Fruit fly (Drosophila melanogaster): ENCODE data around the gene kirre.

kirre gene

DNA sequence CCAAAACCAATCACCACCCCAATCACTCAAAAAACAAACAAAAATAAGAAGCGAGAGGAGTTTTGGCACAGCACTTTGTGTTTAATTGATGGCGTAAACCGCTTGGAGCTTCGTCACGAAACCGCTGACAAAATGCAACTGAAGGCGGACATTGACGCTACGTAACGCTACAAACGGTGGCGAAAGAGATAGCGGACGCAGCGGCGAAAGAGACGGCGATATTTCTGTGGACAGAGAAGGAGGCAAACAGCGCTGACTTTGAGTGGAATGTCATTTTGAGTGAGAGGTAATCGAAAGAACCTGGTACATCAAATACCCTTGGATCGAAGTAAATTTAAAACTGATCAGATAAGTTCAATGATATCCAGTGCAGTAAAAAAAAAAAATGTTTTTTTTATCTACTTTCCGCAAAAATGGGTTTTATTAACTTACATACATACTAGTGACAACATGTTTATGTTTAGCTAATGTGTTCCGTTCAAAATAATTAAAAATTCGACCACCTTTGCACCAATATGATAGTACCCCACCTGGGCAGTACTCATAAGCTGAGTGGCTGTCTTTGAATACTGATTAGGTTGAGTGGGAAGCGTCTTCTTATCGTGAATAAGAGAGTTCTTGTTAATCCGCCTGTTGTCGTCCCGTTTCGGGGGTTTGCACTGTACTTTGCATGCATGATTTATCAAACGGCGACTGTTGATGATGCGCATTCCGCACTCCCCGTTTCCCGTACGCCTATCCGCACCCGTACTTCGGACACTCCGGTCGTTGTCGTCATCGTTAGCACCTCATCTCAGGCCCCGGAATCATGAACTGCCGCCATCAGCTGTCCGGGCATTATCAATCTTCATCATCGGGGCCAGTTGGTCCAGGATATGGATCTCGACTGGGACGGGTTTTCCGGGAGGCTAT lies 56.4 kb downstream of the kirre start, which contains the start of gene w:
Gene w, minus strand, starts transcription at position 122 of the 912 bp plus-strand sequence.
- no peak for TF ChIP-seq CTCF (optimal IDR thresholded peaks at IDR 0.05)
- no peak for TF ChIP-seq CG8478 (optimal IDR thresholded peaks at IDR 0.05)

DNA sequence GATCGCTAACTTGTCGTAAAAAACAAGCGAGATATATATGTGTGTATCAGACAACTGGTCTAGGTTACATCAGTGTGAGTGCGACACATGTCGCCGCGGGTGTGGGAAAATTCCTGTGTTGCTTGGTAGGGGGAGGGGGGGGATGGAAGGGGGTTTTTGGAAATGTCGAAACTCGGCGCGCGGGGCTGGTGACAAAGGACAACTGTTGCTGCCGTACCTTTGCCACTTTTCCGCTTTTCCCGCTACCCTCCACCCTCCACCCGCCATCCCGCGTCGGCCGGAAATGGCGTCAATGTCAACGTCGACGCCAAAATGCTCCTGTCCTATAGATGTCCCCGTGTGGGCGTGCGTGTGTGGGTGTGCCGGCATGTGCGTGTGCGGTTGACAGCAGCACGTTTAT lies 62.8 kb downstream of the kirre start:
- no peak for TF ChIP-seq CG8478 (optimal IDR thresholded peaks at IDR 0.05)

DNA sequence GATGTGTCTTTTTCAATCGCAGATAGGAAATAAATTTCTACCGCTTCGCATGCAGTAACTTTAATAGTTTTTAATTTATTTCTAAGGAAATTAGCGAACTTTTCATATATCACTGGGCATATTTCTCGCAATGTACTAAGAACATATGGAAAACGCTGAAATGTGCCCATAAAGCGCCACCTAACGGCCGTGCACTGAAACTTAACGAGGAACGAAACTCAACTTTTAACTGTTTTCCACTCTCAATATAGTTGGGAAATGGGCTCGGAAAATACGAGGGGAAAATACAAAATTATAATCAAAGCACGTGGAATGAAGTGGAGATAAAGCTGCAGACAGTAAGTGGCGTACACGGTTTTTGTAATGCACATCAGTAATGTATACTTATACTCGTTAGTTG lies 63.6 kb downstream of the kirre start:
- peak; percentile 56 to 73 for TF ChIP-seq CTCF (optimal IDR thresholded peaks at IDR 0.05)
- TF ChIP-seq CG8478 (optimal IDR thresholded peaks at IDR 0.05), result no peak

DNA sequence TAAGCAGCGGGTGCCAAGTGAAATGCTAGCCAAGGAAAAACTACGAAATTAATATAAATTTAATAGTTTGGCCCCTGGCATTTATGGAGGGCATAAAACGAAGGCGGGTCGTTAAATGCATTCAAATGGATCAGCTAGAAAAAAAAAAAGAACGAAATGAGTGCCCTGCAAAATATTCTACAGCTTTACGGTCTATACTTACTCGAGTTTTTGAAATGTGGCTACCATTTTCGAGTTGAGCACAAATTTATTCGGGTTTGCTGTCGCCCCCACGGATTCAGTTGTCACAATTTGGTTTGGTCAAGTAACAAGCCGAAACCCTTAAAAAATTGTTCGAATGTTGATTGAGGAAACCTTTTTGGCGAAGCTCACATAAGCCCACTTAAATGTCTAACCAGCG lies 69.4 kb downstream of the kirre start, which contains the start of gene CG12498:
Gene CG12498, plus strand, starts transcription at position 301 of the 400 bp plus-strand sequence.
- TF ChIP-seq CG8478 (optimal IDR thresholded peaks at IDR 0.05) (no peak), CTCF (optimal IDR thresholded peaks at IDR 0.05) (no peak)

DNA sequence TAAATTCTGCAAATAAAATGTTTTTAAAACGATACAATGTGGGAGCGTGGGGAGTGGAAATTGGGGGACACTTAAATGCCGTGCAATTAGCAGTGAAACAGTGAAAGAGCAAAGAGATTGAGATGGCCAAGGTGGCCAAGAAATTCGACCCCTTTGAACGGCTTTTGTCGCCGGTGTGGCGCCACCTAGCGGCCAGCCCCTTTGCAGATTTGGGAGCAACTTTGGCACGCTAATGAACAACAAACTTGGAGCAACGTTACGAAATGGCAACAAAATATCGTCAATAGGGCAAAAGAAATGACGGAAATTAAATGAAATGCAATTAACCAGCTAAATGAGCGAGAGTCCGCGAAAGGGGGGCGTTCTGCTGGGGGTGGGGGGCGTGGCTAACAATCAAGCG lies 70.9 kb downstream of the kirre start:
- TF ChIP-seq CG8478 (optimal IDR thresholded peaks at IDR 0.05) (no peak), CTCF (optimal IDR thresholded peaks at IDR 0.05) (peak; percentile 62 to 70)

DNA sequence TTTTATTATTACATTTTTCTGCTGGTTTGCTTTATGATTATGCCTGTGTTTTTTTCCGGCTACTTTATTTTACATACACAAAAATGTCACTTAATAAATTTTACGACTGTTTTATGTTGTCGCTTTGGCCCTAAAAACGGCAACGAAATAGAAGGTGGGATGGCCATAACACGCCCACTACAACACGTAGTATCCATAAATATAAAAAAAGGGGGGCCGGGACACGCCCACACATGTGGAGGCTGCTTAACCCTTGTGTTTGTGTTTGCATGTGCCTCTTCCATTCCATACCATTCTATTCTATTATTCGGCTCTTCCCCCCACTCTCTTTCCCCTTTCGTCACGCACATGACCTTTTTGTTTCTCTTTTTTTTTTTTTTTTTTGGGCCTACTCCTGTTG lies 71.5 kb downstream of the kirre start:
- no peak for TF ChIP-seq CTCF (optimal IDR thresholded peaks at IDR 0.05)
- no peak for TF ChIP-seq CG8478 (optimal IDR thresholded peaks at IDR 0.05)

DNA sequence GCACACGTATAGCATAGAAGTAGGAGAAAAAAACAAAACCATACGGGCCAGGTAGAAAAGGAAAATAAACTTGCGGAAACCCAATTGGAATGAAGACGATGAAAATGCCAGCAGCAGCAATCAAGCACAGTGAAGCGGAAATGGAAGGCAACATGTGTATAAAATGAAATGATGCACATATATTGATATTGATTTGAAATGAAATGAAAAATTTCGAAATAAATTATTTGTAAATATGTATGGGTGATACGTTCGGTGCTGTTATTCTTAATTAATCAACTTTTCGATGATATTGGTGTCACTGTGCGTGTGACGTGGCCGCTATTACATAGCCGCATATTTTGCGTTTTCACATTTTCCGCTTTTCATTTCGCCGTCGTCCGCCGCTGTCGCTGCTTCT lies 72.9 kb downstream of the kirre start:
- TF ChIP-seq CTCF (optimal IDR thresholded peaks at IDR 0.05) (no peak), CG8478 (optimal IDR thresholded peaks at IDR 0.05) (no peak)

DNA sequence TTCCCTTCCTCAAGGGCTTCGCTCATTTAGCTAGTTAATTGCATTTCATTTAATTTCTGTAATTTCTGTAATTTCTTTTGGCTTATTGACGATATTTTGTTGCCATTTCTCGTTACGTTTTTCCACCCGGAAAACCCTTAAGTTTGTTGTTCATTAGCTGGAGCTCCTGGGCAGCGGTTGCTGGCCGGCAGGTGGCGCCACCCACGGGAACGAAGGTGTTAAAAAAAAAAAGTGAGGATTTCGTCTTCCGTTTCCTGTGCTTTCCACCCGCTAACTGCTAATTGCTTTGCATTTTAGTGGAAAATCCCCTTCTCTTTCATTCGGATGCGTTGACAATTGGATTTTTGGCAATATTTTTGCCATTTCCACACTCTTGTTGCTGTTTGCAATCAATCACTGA lies 74.2 kb downstream of the kirre start:
- TF ChIP-seq CG8478 (optimal IDR thresholded peaks at IDR 0.05), result no peak
- peak; percentile 66 to 68 for TF ChIP-seq CTCF (optimal IDR thresholded peaks at IDR 0.05)

DNA sequence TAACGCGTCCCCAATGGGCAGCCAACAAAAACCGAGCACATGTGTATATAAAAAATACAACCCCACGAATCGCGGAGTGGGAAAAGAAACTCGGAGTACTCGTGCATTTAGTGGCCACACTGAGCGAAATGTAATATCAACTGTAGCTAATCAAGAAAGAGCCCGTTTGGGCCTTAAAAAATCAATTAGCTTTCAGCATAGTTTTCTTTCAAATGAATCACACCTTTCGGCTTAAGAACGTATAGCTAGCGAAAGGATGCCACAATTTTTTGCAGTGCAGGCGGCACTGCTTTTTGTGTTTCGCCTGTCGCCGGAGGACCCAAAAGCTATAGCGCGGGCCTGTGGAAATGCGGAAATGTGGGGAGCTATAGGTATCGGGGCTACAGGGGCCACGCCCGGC lies 120.8 kb downstream of the kirre start:
- TF ChIP-seq CG8478 (optimal IDR thresholded peaks at IDR 0.05), result no peak
- TF ChIP-seq CTCF (optimal IDR thresholded peaks at IDR 0.05), result no peak

DNA sequence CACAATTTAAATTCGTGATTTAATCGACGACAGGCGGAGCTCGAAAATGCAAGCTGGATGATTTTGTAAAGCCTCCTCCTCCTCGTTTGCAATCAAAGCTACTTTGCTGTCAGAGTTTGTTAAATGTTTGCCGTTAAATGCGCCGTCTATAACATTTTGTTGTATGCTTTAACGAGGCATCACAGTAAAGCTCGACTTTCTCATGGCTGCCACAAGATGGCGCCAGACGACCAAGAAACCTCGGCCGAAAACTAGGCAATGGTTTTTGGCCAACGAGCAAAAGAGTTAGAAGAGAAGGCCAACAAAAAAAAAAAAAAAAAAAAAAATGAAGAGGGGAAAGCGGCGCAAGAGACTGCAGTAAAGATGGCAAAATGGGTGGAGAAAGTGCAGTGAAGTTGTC lies 129.2 kb downstream of the kirre start:
- TF ChIP-seq CTCF (optimal IDR thresholded peaks at IDR 0.05) (peak; percentile 64 to 77), CG8478 (optimal IDR thresholded peaks at IDR 0.05) (no peak)

DNA sequence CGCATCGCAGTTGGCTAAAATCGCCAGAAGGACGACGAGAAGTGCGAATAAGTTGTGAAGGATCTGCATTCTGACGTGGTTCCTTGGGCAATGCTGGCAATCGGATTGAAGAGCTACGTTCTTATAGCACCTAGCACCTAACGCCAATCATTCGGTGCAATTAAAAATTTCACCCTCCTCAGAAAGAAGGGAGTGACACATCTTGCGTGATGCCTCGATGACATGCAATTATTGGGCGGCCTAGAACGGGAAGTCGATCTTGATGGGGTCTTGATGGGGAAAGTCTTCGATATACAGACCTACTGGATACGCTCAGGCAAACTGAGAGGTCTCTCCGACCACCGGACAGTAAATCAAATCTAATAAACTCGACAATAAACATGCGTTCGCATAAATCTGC lies 132.6 kb downstream of the kirre start, which contains the start of gene CG14416:
Gene CG14416, minus strand, starts transcription at position 101 of the 400 bp plus-strand sequence.
- TF ChIP-seq CTCF (optimal IDR thresholded peaks at IDR 0.05), result no peak
- TF ChIP-seq CG8478 (optimal IDR thresholded peaks at IDR 0.05), result no peak

DNA sequence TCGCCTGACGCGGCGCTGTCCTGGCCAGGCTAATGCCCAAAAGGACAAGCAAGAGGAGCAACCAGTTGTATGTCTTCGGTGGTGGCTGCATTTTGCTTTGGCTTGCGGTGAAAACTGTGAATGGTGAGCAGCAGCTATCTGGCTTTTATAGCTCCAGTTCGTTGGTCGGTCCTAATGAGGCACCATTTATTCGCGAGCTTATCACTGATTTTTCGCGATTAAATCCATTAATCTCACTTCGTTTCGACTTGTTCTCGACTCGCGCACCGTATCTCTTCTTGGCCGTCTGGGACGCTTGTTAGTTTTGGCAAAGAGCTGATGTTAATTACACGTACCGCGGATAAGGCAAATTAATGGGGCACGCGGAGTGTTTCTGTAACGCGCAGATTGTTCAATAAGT lies 136.2 kb downstream of the kirre start, which contains the start of gene CG14417:
Gene CG14417, minus strand, starts transcription at position 101 of the 400 bp plus-strand sequence.
- TF ChIP-seq CTCF (optimal IDR thresholded peaks at IDR 0.05) (no peak), CG8478 (optimal IDR thresholded peaks at IDR 0.05) (no peak)

DNA sequence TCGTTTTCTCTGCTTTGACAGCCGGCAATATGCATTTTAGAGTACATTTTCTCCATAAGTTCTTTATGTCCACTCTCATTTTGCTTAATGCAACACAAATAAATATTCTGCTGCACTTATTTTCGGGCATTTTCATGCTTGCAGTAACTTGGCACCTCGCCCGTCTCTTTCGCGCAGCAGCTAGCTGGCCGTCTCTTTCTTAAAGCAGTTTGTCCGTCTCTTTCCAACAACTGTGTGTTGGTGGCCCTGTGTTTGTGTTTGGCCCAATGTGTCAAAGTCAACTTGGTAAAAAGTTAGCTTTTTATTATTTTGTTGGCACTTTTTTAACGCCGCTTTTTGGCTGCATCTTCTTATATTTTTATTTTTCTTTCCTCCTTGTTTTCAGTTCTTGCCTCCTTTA lies 136.9 kb downstream of the kirre start:
- TF ChIP-seq CG8478 (optimal IDR thresholded peaks at IDR 0.05), result no peak
- TF ChIP-seq CTCF (optimal IDR thresholded peaks at IDR 0.05), result no peak

DNA sequence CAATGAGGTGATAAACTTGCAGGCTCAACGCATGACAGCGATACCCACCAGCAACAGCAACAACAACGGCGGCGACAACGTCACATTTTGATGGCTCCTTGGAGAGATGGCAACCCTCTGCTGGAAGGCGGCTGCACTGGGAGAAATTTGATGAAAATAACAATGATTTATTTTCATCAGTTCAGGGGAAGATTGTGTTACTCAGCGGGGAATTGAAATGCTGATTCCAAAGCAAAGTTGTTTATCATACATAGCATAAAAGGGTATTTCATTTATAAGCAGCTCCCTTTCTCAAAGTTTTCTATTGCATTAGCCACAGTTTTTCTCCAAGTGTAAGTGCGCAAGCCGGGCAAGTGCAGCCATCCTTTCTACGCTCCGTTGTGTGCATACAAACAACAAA lies 140.5 kb downstream of the kirre start:
- TF ChIP-seq CG8478 (optimal IDR thresholded peaks at IDR 0.05), result no peak
- TF ChIP-seq CTCF (optimal IDR thresholded peaks at IDR 0.05), result no peak

DNA sequence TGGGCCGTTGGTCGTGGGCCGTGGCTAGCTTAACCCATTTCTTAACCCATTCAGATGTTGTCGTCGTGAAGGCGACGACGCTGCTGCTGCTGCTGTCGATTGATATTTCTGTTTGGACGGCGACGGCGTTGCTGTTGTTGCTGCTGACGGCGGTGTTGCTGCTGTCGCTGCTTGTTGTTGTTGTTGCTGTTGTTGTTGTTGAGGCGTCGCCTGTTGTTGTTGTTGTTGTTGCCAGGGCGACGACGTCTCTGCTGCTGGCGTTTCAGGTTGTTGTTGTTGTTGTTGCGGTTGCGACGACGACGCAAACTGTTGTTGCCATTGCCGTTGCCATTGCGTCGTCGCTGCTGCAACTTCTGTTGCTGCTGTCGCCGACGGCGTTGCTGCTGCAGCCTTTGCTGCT lies 142.3 kb downstream of the kirre start:
- TF ChIP-seq CTCF (optimal IDR thresholded peaks at IDR 0.05), result no peak
- no peak for TF ChIP-seq CG8478 (optimal IDR thresholded peaks at IDR 0.05)

DNA sequence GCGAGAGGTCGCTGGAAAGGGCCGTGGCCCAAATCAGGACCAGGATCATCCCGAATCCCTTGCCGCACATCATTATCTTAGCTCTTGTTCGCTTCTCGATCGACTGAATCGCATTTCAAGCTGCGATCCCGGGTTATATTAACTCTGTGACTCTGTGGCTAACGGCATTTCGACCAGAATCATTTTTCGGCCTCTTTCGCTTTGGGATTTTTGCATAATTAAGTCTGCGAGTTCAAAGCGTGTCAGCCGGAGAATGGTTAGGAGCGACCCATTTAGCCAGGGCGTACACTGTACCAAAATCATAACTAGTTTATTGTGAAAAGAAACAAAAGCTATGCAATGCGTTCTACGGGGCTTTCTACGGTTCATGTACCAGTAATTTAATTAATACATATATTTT lies 143.4 kb downstream of the kirre start, which contains the start of gene CG14418:
Gene CG14418, minus strand, starts transcription at position 101 of the 400 bp plus-strand sequence.
- TF ChIP-seq CG8478 (optimal IDR thresholded peaks at IDR 0.05), result no peak
- TF ChIP-seq CTCF (optimal IDR thresholded peaks at IDR 0.05), result no peak
